Fruit fly (Drosophila melanogaster) whole organism, embryonic: Measurements from ENCODE around the gene Lnk.

Experiments used
- Ada2b ChIP-seq: fragments of 200-800 bp; sonication (Bioruptor generic); IDR thresholded peaks from 2 replicates; pipeline ENCODE4 v1.3.6; 2022; ENCODE audit warnings: missing biosample characterization, missing genetic modification characterization
- Bgb ChIP-seq: fragments of 200-800 bp; sonication (Bioruptor generic); IDR thresholded peaks from 2 replicates; pipeline ENCODE4 v1.3.6; 2022; ENCODE audit warnings: missing biosample characterization, missing genetic modification characterization; ENCODE audit not compliant: partially characterized antibody
- CG10431 ChIP-seq: fragments of 200-800 bp; sonication (Bioruptor generic); optimal IDR thresholded peaks from 3 replicates; lab custom pipeline; 2018; ENCODE audit warnings: missing biosample characterization, mild to moderate bottlenecking, missing genetic modification characterization
- CG11723 ChIP-seq: fragments of 200-800 bp; sonication (Bioruptor generic); optimal IDR thresholded peaks from 2 replicates; lab custom pipeline; 2017; ENCODE audit warnings: missing biosample characterization, mild to moderate bottlenecking, missing genetic modification characterization
- CG12769 ChIP-seq: fragments of 200-800 bp; sonication (Bioruptor generic); optimal IDR thresholded peaks from 2 replicates; lab custom pipeline; 2019; ENCODE audit warnings: missing biosample characterization, mild to moderate bottlenecking, missing genetic modification characterization, moderate library complexity
- CG14014 ChIP-seq: fragments of 200-800 bp; sonication (Bioruptor generic); IDR thresholded peaks from 2 replicates; pipeline ENCODE4 v1.3.6; 2022; ENCODE audit warnings: missing biosample characterization, missing genetic modification characterization
- CG14050 ChIP-seq: fragments of 200-800 bp; sonication (Bioruptor generic); IDR thresholded peaks from 3 replicates; pipeline ENCODE4 v1.3.6; 2022; ENCODE audit warnings: missing biosample characterization, missing genetic modification characterization
- CG14667 ChIP-seq: fragments of 200-800 bp; sonication (Bioruptor generic); IDR thresholded peaks from 2 replicates; pipeline ENCODE4 v1.3.6; 2022; ENCODE audit warnings: missing biosample characterization, missing genetic modification characterization
- CG15011 ChIP-seq: fragments of 200-800 bp; sonication (Bioruptor generic); optimal IDR thresholded peaks from 3 replicates; lab custom pipeline; 2018; ENCODE audit warnings: missing biosample characterization, mild to moderate bottlenecking, missing genetic modification characterization
- CG15514 ChIP-seq: fragments of 200-800 bp; sonication (Bioruptor generic); optimal IDR thresholded peaks from 3 replicates; lab custom pipeline; 2017; ENCODE audit warnings: missing biosample characterization, missing genetic modification characterization, mild to moderate bottlenecking, moderate library complexity, missing genetic modification reagents
- CG15696 ChIP-seq: fragments of 200-800 bp; sonication (Bioruptor generic); optimal IDR thresholded peaks from 2 replicates; lab custom pipeline; 2019; ENCODE audit warnings: missing biosample characterization, mild to moderate bottlenecking, missing genetic modification characterization, moderate library complexity
- CG17186 ChIP-seq: fragments of 200-800 bp; sonication (Bioruptor generic); optimal IDR thresholded peaks from 3 replicates; lab custom pipeline; 2017; ENCODE audit warnings: missing biosample characterization, missing genetic modification reagents, missing genetic modification characterization
- CG17361 ChIP-seq: fragments of 200-800 bp; sonication (Bioruptor generic); IDR thresholded peaks from 3 replicates; pipeline ENCODE4 v1.3.6; 2022; ENCODE audit warnings: missing biosample characterization, missing genetic modification characterization
- CG17612 ChIP-seq: fragments of 200-800 bp; sonication (Bioruptor generic); IDR thresholded peaks from 2 replicates; pipeline ENCODE4 v1.3.6; 2022; ENCODE audit warnings: missing biosample characterization, missing genetic modification characterization
- CG17912 ChIP-seq: fragments of 200-800 bp; sonication (Bioruptor generic); optimal IDR thresholded peaks from 2 replicates; lab custom pipeline; 2018; ENCODE audit warnings: missing biosample characterization, mild to moderate bottlenecking, missing genetic modification characterization
- CG8281 ChIP-seq: fragments of 200-800 bp; sonication (Bioruptor generic); optimal IDR thresholded peaks from 2 replicates; lab custom pipeline; 2018; ENCODE audit warnings: missing biosample characterization, mild to moderate bottlenecking, missing genetic modification characterization, moderate library complexity
- CG8290 ChIP-seq, 3 experiments: fragments of 200-800 bp; sonication (Bioruptor generic); optimal IDR thresholded peaks; 2 replicates each; lab custom pipeline; 2016 to 2019; ENCODE audit warnings: missing biosample characterization in 3 of 3, missing genetic modification characterization in 3 of 3, mild to moderate bottlenecking in 2 of 3, moderate library complexity in 1 of 3
- CG9817 ChIP-seq: fragments of 200-800 bp; sonication (Bioruptor generic); optimal IDR thresholded peaks from 2 replicates; lab custom pipeline; 2018; ENCODE audit warnings: missing biosample characterization, mild to moderate bottlenecking, missing genetic modification characterization, moderate library complexity
- Camta ChIP-seq: fragments of 200-800 bp; sonication (Bioruptor generic); optimal IDR thresholded peaks from 2 replicates; lab custom pipeline; 2016; ENCODE audit warnings: missing biosample characterization, missing genetic modification characterization
- Dp ChIP-seq: fragments of 200-800 bp; sonication (Bioruptor generic); optimal IDR thresholded peaks from 2 replicates; lab custom pipeline; 2018; ENCODE audit warnings: missing biosample characterization, mild to moderate bottlenecking, missing genetic modification characterization, moderate library complexity
- Dref ChIP-seq: fragments of 200-800 bp; sonication (Bioruptor generic); IDR thresholded peaks from 2 replicates; pipeline ENCODE4 v1.3.6; 2022; ENCODE audit warnings: missing biosample characterization, missing genetic modification characterization
- Elba2 ChIP-seq: fragments of 200-800 bp; sonication (Bioruptor generic); optimal IDR thresholded peaks from 3 replicates; lab custom pipeline; 2016; ENCODE audit warnings: missing biosample characterization, missing genetic modification characterization
- HmgD ChIP-seq: fragments of 200-800 bp; sonication (Bioruptor generic); optimal IDR thresholded peaks from 3 replicates; lab custom pipeline; 2016; ENCODE audit warnings: missing biosample characterization, missing genetic modification characterization
- Hmr ChIP-seq: fragments of 200-800 bp; sonication (Bioruptor generic); optimal IDR thresholded peaks from 3 replicates; lab custom pipeline; 2017; ENCODE audit warnings: mild to moderate bottlenecking, missing biosample characterization, missing genetic modification reagents, missing genetic modification characterization
- Lim3 ChIP-seq: fragments of 200-800 bp; sonication (Bioruptor generic); IDR thresholded peaks from 2 replicates; pipeline ENCODE4 v1.3.6; 2022; ENCODE audit warnings: missing biosample characterization, missing genetic modification characterization
- MTF-1 ChIP-seq: fragments of 200-800 bp; sonication (Bioruptor generic); optimal IDR thresholded peaks from 2 replicates; lab custom pipeline; 2018; ENCODE audit warnings: missing biosample characterization, mild to moderate bottlenecking, missing genetic modification characterization, borderline replicate concordance
- Oli ChIP-seq: fragments of 200-800 bp; sonication (Bioruptor generic); optimal IDR thresholded peaks from 2 replicates; lab custom pipeline; 2018; ENCODE audit warnings: missing biosample characterization, mild to moderate bottlenecking, missing genetic modification characterization, moderate library complexity
- Opbp ChIP-seq: fragments of 200-800 bp; sonication (Bioruptor generic); IDR thresholded peaks from 3 replicates; pipeline ENCODE4 v1.3.6; 2022; ENCODE audit warnings: missing biosample characterization, missing genetic modification characterization; ENCODE audit not compliant: partially characterized antibody
- Rx ChIP-seq: fragments of 200-800 bp; sonication (Bioruptor generic); IDR thresholded peaks from 2 replicates; pipeline ENCODE4 v1.3.6; 2022; ENCODE audit warnings: missing biosample characterization, missing genetic modification characterization
- Side ChIP-seq: fragments of 200-800 bp; sonication (Bioruptor generic); optimal IDR thresholded peaks from 2 replicates; lab custom pipeline; 2016; ENCODE audit warnings: missing biosample characterization, missing genetic modification characterization
- Usf ChIP-seq: fragments of 200-800 bp; sonication (Bioruptor generic); optimal IDR thresholded peaks from 2 replicates; lab custom pipeline; 2017; ENCODE audit warnings: missing genotype, missing biosample characterization, missing genetic modification characterization
- az2 ChIP-seq: fragments of 200-800 bp; sonication (Bioruptor generic); optimal IDR thresholded peaks from 3 replicates; lab custom pipeline; 2016; ENCODE audit warnings: missing biosample characterization, missing genetic modification characterization
- crp ChIP-seq, 2 experiments: fragments of 200-800 bp; sonication (Bioruptor generic); optimal IDR thresholded peaks; 2 replicates in 1 of 2; 3 replicates in 1 of 2; lab custom pipeline; 2017; ENCODE audit warnings: missing biosample characterization in 2 of 2, missing genetic modification characterization in 2 of 2, mild to moderate bottlenecking in 1 of 2, moderate library complexity in 1 of 2
- dysf ChIP-seq: fragments of 200-800 bp; sonication (Bioruptor generic); IDR thresholded peaks from 3 replicates; pipeline ENCODE4 v1.3.6; 2022; ENCODE audit warnings: missing biosample characterization, missing genetic modification characterization
- ems ChIP-seq: fragments of 200-800 bp; sonication (Bioruptor generic); optimal IDR thresholded peaks from 3 replicates; lab custom pipeline; 2016; ENCODE audit warnings: missing biosample characterization, missing genetic modification characterization
- en ChIP-seq: fragments of 200-800 bp; sonication (Bioruptor generic); optimal IDR thresholded peaks from 2 replicates; lab custom pipeline; 2016; ENCODE audit warnings: missing biosample characterization, missing genetic modification characterization
- gem ChIP-seq: fragments of 200-800 bp; sonication (Bioruptor generic); optimal IDR thresholded peaks from 2 replicates; lab custom pipeline; 2019; ENCODE audit warnings: missing biosample characterization, mild to moderate bottlenecking, missing genetic modification characterization, moderate library complexity
- gsb ChIP-seq: fragments of 200-800 bp; sonication (Bioruptor generic); IDR thresholded peaks from 2 replicates; pipeline ENCODE4 v1.3.6; 2022; ENCODE audit warnings: missing biosample characterization, missing genetic modification characterization
- hth ChIP-seq: fragments of >200 bp; optimal IDR thresholded peaks from 2 replicates; lab custom pipeline; 2017; ENCODE audit warnings: inconsistent platforms
- insv ChIP-seq, 2 experiments: fragments of 200-800 bp; sonication (Bioruptor generic); optimal IDR thresholded peaks; 3 replicates each; lab custom pipeline; 2016 to 2018; ENCODE audit warnings: missing biosample characterization in 2 of 2, missing genetic modification characterization in 2 of 2
- jing ChIP-seq: fragments of 200-800 bp; sonication (Bioruptor generic); optimal IDR thresholded peaks from 2 replicates; lab custom pipeline; 2018; ENCODE audit warnings: missing biosample characterization, mild to moderate bottlenecking, missing genetic modification characterization
- oc ChIP-seq: fragments of 200-800 bp; sonication (Bioruptor generic); optimal IDR thresholded peaks from 2 replicates; lab custom pipeline; 2018; ENCODE audit warnings: missing biosample characterization, mild to moderate bottlenecking, missing genetic modification characterization, moderate library complexity
- sc ChIP-seq, 3 experiments: fragments of >200 bp in 2 of 3; fragments of 200-800 bp in 1 of 3; sonication (Bioruptor generic) in 1 of 3; optimal IDR thresholded peaks; 2 replicates in 2 of 3; 3 replicates in 1 of 3; lab custom pipeline; 2017; ENCODE audit warnings: mild to moderate bottlenecking in 1 of 3, missing biosample characterization in 1 of 3, missing genetic modification characterization in 1 of 3, missing genetic modification reagents in 1 of 3
- seq ChIP-seq: fragments of 200-800 bp; sonication (Bioruptor generic); IDR thresholded peaks from 2 replicates; pipeline ENCODE4 v1.3.6; 2022; ENCODE audit warnings: missing biosample characterization, missing genetic modification characterization
- sim ChIP-seq: fragments of 200-800 bp; sonication (Bioruptor generic); IDR thresholded peaks from 2 replicates; pipeline ENCODE4 v1.3.6; 2022; ENCODE audit warnings: missing biosample characterization, missing genetic modification characterization
- sisA ChIP-seq: fragments of 200-800 bp; sonication (Bioruptor generic); IDR thresholded peaks from 2 replicates; pipeline ENCODE4 v1.3.6; 2022; ENCODE audit warnings: missing biosample characterization, missing genetic modification characterization
- sr ChIP-seq: fragments of 200-800 bp; sonication (Bioruptor generic); IDR thresholded peaks from 3 replicates; pipeline ENCODE4 v1.3.6; 2022; ENCODE audit warnings: missing biosample characterization, missing genetic modification characterization
- wdn ChIP-seq: fragments of 200-800 bp; sonication (Bioruptor generic); IDR thresholded peaks from 2 replicates; pipeline ENCODE4 v1.3.6; 2022; ENCODE audit warnings: missing biosample characterization, missing genetic modification characterization

Gene Lnk

dm6 chr3R:25880198-25880970, 8.0 kb upstream of the Lnk start (continued):
- TF ChIP-seq gsb (GFP tag; lab: Robert Waterston, UW) (no peak), Hmr (GFP tag; lab: Kevin White, UChicago) (peak; percentile 66), CG14014 (GFP tag; lab: Robert Waterston, UW) (0 out of 2 replicates have a peak, but pooled peaks have one; percentile 44), CG12769 (tag; lab: Kevin White, UChicago) (peak; percentile 48), CG17361 (GFP tag; lab: Robert Waterston, UW) (peak; percentile 79), gem (tag; lab: Kevin White, UChicago) (peak; percentile 81), seq (GFP tag; lab: Robert Waterston, UW) (no peak), Camta (GFP tag; lab: Kevin White, UChicago) (no peak), CG11723 (GFP tag; lab: Kevin White, UChicago) (no peak), az2 (GFP tag; lab: Kevin White, UChicago) (peak; percentile 3), CG14050 (GFP tag; lab: Robert Waterston, UW) (no peak), CG15514 (GFP tag; lab: Kevin White, UChicago) (peak; percentile 10), Oli (tag; lab: Kevin White, UChicago) (peak; percentile 47), sim (GFP tag; lab: Robert Waterston, UW) (no peak), CG10431 (GFP tag; lab: Kevin White, UChicago) (no peak), Ada2b (GFP tag; lab: Robert Waterston, UW) (0 out of 2 replicates have a peak, but pooled peaks have one; percentile 13), Dref (GFP tag; lab: Robert Waterston, UW) (no peak), CG9817 (tag; lab: Kevin White, UChicago) (peak; percentile 24), CG17186 (GFP tag; lab: Kevin White, UChicago) (no peak), Rx (no peak), CG15696 (tag; lab: Kevin White, UChicago) (no peak), Bgb (GFP tag; lab: Robert Waterston, UW) (no peak), wdn (no peak), jing (GFP tag; lab: Kevin White, UChicago) (no peak), Dp (no peak), dysf (GFP tag; lab: Robert Waterston, UW) (peak; percentile 49; the same call in 1 of the 3 replicates), oc (no peak), Usf (GFP tag; lab: Kevin White, UChicago) (peak; percentile 4), Lim3 (GFP tag; lab: Robert Waterston, UW) (no peak), Elba2 (GFP tag; lab: Kevin White, UChicago) (no peak), CG17612 (GFP tag; lab: Robert Waterston, UW) (no peak), Opbp (GFP tag; lab: Robert Waterston, UW) (no peak), sr (GFP tag; lab: Robert Waterston, UW) (no peak; the same call in 2 of the 3 replicates), HmgD (GFP tag; lab: Kevin White, UChicago) (peak; percentile 16), sisA (GFP tag; lab: Robert Waterston, UW) (peak; percentile 30; the same call in 1 of the 2 replicates), MTF-1 (peak; percentile 16), ems (GFP tag; lab: Kevin White, UChicago) (no peak), sc (optimal IDR thresholded peaks at IDR 0.05; lab: Kevin White, UChicago) (no peak), sc (GFP tag; optimal IDR thresholded peaks at IDR 0.05; lab: Kevin White, UChicago) (peak; percentile 45), hth (no peak), CG17912 (GFP tag; lab: Kevin White, UChicago) (no peak), insv (GFP tag; optimal IDR thresholded peaks at IDR 0.05; lab: Kevin White, UChicago) (no peak), CG8281 (tag; lab: Kevin White, UChicago) (no peak), crp (GFP tag; optimal IDR thresholded peaks at IDR 0.05; lab: Kevin White, UChicago) (no peak), CG14667 (no peak), en (GFP tag; lab: Kevin White, UChicago) (no peak), CG8290 (GFP tag; optimal IDR thresholded peaks at IDR 0.05; lab: Kevin White, UChicago) (no peak), CG8290 (tag; optimal IDR thresholded peaks at IDR 0.05; lab: Kevin White, UChicago) (peak in 1 of 2 experiments; percentile 27), CG15011 (GFP tag; lab: Kevin White, UChicago) (no peak), Side (GFP tag; lab: Kevin White, UChicago) (no peak)
